Worm (Caenorhabditis elegans): ENCODE results near the gene C05B5.12.

ce11 chrIII:10027947-10028346, 40.8 kb downstream of the C05B5.12 start, which contains the start of gene ins-23:
- TF ChIP-seq nhr-25 (tag; optimal IDR thresholded peaks at IDR 0.05), result no peak
- no peak for TF ChIP-seq mab-5 (tag; optimal IDR thresholded peaks at IDR 0.05)
- TF ChIP-seq snpc-4 (tag; optimal IDR thresholded peaks at IDR 0.05), result no peak
- TF ChIP-seq ZK546.5 (tag; optimal IDR thresholded peaks at IDR 0.05), result no peak
- no peak for TF ChIP-seq ztf-1 (GFP tag; conservative IDR thresholded peaks at IDR 0.05)
- no peak for TF ChIP-seq lin-39 (tag; optimal IDR thresholded peaks at IDR 0.05)
- TF ChIP-seq ztf-4 (tag; optimal IDR thresholded peaks at IDR 0.05), result no peak
- TF ChIP-seq nhr-77 (tag; optimal IDR thresholded peaks at IDR 0.05), result no peak
- TF ChIP-seq sem-4 (tag; optimal IDR thresholded peaks at IDR 0.05), result no peak
- no peak for TF ChIP-seq ama-1 (optimal IDR thresholded peaks at IDR 0.05)
- TF ChIP-seq ztf-11 (tag; optimal IDR thresholded peaks at IDR 0.05), result no peak
- no peak for TF ChIP-seq unc-55 (GFP tag; optimal IDR thresholded peaks at IDR 0.05)
- TF ChIP-seq nhr-11 (tag; optimal IDR thresholded peaks at IDR 0.05), result no peak
- no peak for TF ChIP-seq nhr-237 (tag; optimal IDR thresholded peaks at IDR 0.05)
